Worm (Caenorhabditis elegans): ENCODE measurements around the gene F52E1.2.

DNA sequence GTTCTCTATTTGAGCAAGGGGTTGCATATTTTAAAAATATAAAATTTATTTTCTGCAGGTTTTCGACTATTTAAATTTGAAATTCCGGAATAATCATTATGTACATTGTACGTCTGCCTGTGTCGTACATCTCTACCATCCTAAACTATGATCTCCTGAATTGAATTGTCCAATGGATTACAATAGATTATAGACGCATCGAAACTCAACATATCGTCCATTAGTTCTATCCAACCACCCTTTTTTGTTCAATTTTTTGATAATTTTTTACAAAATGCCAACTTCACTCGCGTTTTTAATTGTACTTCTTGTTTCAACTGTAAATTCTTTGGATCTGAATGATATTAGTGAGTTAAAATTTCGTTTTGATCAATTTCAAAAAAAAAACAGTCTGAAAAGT is at the start of gene F52E1.2:
- no peak for TF ChIP-seq klf-2 (GFP tag; conservative IDR thresholded peaks at IDR 0.05)
- TF ChIP-seq ztf-23 (GFP tag; IDR thresholded peaks at IDR 0.05): no peak
- no peak for TF ChIP-seq tab-1 (GFP tag; IDR thresholded peaks at IDR 0.05)
